Fruit fly (Drosophila melanogaster) whole organism, embryonic: Measurements from ENCODE around the gene CG12814.

Experiments
- Bdp1 ChIP-seq: fragments of 200-800 bp; sonication (Bioruptor generic); optimal IDR thresholded peaks from 3 replicates; lab custom pipeline; 2016; ENCODE audit warnings: missing biosample characterization, missing genetic modification characterization
- CG11085 ChIP-seq: fragments of 200-800 bp; sonication (Bioruptor generic); IDR thresholded peaks from 2 replicates; pipeline ENCODE4 v1.3.6; 2022; ENCODE audit warnings: missing biosample characterization, missing genetic modification characterization
- CG11093 ChIP-seq: fragments of 200-800 bp; sonication (Bioruptor generic); IDR thresholded peaks from 3 replicates; pipeline ENCODE4 v1.3.6; 2022; ENCODE audit warnings: missing biosample characterization, missing genetic modification characterization
- CG12104 ChIP-seq: fragments of 200-800 bp; sonication (Bioruptor generic); optimal IDR thresholded peaks from 3 replicates; lab custom pipeline; 2016; ENCODE audit warnings: missing biosample characterization, missing genetic modification characterization
- CG12659 ChIP-seq: fragments of 200-800 bp; sonication (Bioruptor generic); optimal IDR thresholded peaks from 3 replicates; lab custom pipeline; 2017; ENCODE audit warnings: mild to moderate bottlenecking, missing biosample characterization, missing genetic modification reagents, missing genetic modification characterization
- CG13775 ChIP-seq: fragments of 200-800 bp; sonication (Bioruptor generic); optimal IDR thresholded peaks from 3 replicates; lab custom pipeline; 2017; ENCODE audit warnings: missing biosample characterization, mild to moderate bottlenecking, missing genetic modification characterization
- CG14014 ChIP-seq: fragments of 200-800 bp; sonication (Bioruptor generic); IDR thresholded peaks from 2 replicates; pipeline ENCODE4 v1.3.6; 2022; ENCODE audit warnings: missing biosample characterization, missing genetic modification characterization
- CG14965 ChIP-seq: fragments of 200-800 bp; sonication (Bioruptor generic); optimal IDR thresholded peaks from 2 replicates; lab custom pipeline; 2016; ENCODE audit warnings: missing biosample characterization, missing genetic modification characterization, borderline replicate concordance
- CG16815 ChIP-seq: fragments of 200-800 bp; sonication (Bioruptor generic); optimal IDR thresholded peaks from 3 replicates; lab custom pipeline; 2017; ENCODE audit warnings: missing biosample characterization, mild to moderate bottlenecking, missing genetic modification characterization
- CG2889 ChIP-seq: fragments of 200-800 bp; sonication (Bioruptor generic); IDR thresholded peaks from 3 replicates; pipeline ENCODE4 v1.3.6; 2022; ENCODE audit warnings: missing biosample characterization, missing genetic modification characterization
- CG30403 ChIP-seq: fragments of 200-800 bp; sonication (Bioruptor generic); optimal IDR thresholded peaks from 3 replicates; lab custom pipeline; 2016; ENCODE audit warnings: missing biosample characterization, missing genetic modification characterization
- CG32532 ChIP-seq: fragments of 200-800 bp; sonication (Bioruptor generic); IDR thresholded peaks from 2 replicates; pipeline ENCODE4 v1.3.6; 2022; ENCODE audit warnings: missing biosample characterization, missing genetic modification characterization
- CG33557 ChIP-seq: fragments of 200-800 bp; sonication (Bioruptor generic); optimal IDR thresholded peaks from 2 replicates; lab custom pipeline; 2019; ENCODE audit warnings: missing biosample characterization, mild to moderate bottlenecking, missing genetic modification characterization, moderate library complexity
- CG34376 ChIP-seq: fragments of 200-800 bp; sonication (Bioruptor generic); optimal IDR thresholded peaks from 2 replicates; lab custom pipeline; 2018; ENCODE audit warnings: missing biosample characterization, mild to moderate bottlenecking, missing genetic modification characterization
- CG3838 ChIP-seq: fragments of 200-800 bp; sonication (Bioruptor generic); optimal IDR thresholded peaks from 3 replicates; lab custom pipeline; 2016; ENCODE audit warnings: missing biosample characterization, missing genetic modification characterization
- CG4424 ChIP-seq: fragments of 200-800 bp; sonication (Bioruptor generic); optimal IDR thresholded peaks from 3 replicates; lab custom pipeline; 2016; ENCODE audit warnings: missing biosample characterization, missing genetic modification characterization
- CG4854 ChIP-seq: fragments of 200-800 bp; sonication (Bioruptor generic); optimal IDR thresholded peaks from 2 replicates; lab custom pipeline; 2016; ENCODE audit warnings: missing biosample characterization, missing genetic modification characterization, inconsistent platforms
- CG6254 ChIP-seq: fragments of 200-800 bp; sonication (Bioruptor generic); optimal IDR thresholded peaks from 3 replicates; lab custom pipeline; 2017; ENCODE audit warnings: mild to moderate bottlenecking, missing biosample characterization, missing genetic modification reagents, missing genetic modification characterization
- CG8478 ChIP-seq: fragments of >200 bp; optimal IDR thresholded peaks from 2 replicates; lab custom pipeline; 2018
- CG9437 ChIP-seq: fragments of 200-800 bp; sonication (Bioruptor generic); optimal IDR thresholded peaks from 2 replicates; lab custom pipeline; 2018; ENCODE audit warnings: missing biosample characterization, mild to moderate bottlenecking, missing genetic modification characterization
- CG9876 ChIP-seq: fragments of 200-800 bp; sonication (Bioruptor generic); optimal IDR thresholded peaks from 2 replicates; lab custom pipeline; 2016; ENCODE audit warnings: missing biosample characterization, missing genetic modification characterization
- CrebB ChIP-seq: fragments of 200-800 bp; sonication (Bioruptor generic); optimal IDR thresholded peaks from 3 replicates; lab custom pipeline; 2018; ENCODE audit warnings: missing biosample characterization, mild to moderate bottlenecking, missing genetic modification characterization
- Doc3 ChIP-seq: fragments of 200-800 bp; sonication (Bioruptor generic); IDR thresholded peaks from 3 replicates; pipeline ENCODE4 v1.3.6; 2022; ENCODE audit warnings: missing biosample characterization, missing genetic modification characterization; ENCODE audit not compliant: partially characterized antibody
- Elba2 ChIP-seq: fragments of 200-800 bp; sonication (Bioruptor generic); optimal IDR thresholded peaks from 3 replicates; lab custom pipeline; 2016; ENCODE audit warnings: missing biosample characterization, missing genetic modification characterization
- Ets97D ChIP-seq: fragments of 200-800 bp; sonication (Bioruptor generic); optimal IDR thresholded peaks from 3 replicates; lab custom pipeline; 2016; ENCODE audit warnings: missing biosample characterization, missing genetic modification characterization
- Gsc ChIP-seq: fragments of 200-800 bp; sonication (Bioruptor generic); IDR thresholded peaks from 2 replicates; pipeline ENCODE4 v1.3.6; 2022; ENCODE audit warnings: missing biosample characterization, missing genetic modification characterization
- HLHmδ ChIP-seq: fragments of 200-800 bp; sonication (Bioruptor generic); optimal IDR thresholded peaks from 2 replicates; lab custom pipeline; 2018; ENCODE audit warnings: missing biosample characterization, mild to moderate bottlenecking, missing genetic modification characterization, moderate library complexity
- HmgD ChIP-seq: fragments of 200-800 bp; sonication (Bioruptor generic); optimal IDR thresholded peaks from 3 replicates; lab custom pipeline; 2016; ENCODE audit warnings: missing biosample characterization, missing genetic modification characterization
- Hsf ChIP-seq: fragments of 200-800 bp; sonication (Bioruptor generic); optimal IDR thresholded peaks from 3 replicates; lab custom pipeline; 2016; ENCODE audit warnings: missing biosample characterization, missing genetic modification characterization
- Jarid2 ChIP-seq: fragments of 200-800 bp; sonication (Bioruptor generic); optimal IDR thresholded peaks from 3 replicates; lab custom pipeline; 2017; ENCODE audit warnings: mild to moderate bottlenecking, missing biosample characterization, missing genetic modification reagents, missing genetic modification characterization
- Meics ChIP-seq: fragments of 200-800 bp; sonication (Bioruptor generic); optimal IDR thresholded peaks from 2 replicates; lab custom pipeline; 2017; ENCODE audit warnings: missing biosample characterization, mild to moderate bottlenecking, missing genetic modification characterization
- NC2α ChIP-seq: fragments of 200-800 bp; sonication (Bioruptor generic); optimal IDR thresholded peaks from 2 replicates; lab custom pipeline; 2016; ENCODE audit warnings: missing biosample characterization, missing genetic modification characterization
- Vsx1 ChIP-seq: fragments of 200-800 bp; sonication (Bioruptor generic); optimal IDR thresholded peaks from 2 replicates; lab custom pipeline; 2017; ENCODE audit warnings: missing biosample characterization, mild to moderate bottlenecking, missing genetic modification characterization, missing genetic modification reagents
- aop ChIP-seq: fragments of 200-800 bp; sonication (Bioruptor generic); IDR thresholded peaks from 2 replicates; pipeline ENCODE4 v1.3.6; 2022; ENCODE audit warnings: missing biosample characterization, missing genetic modification characterization
- bbx ChIP-seq: fragments of 200-800 bp; sonication (Bioruptor generic); IDR thresholded peaks from 2 replicates; pipeline ENCODE4 v1.3.6; 2022; ENCODE audit warnings: missing biosample characterization, missing genetic modification characterization; ENCODE audit not compliant: partially characterized antibody
- cg ChIP-seq: fragments of 200-800 bp; sonication (Bioruptor generic); optimal IDR thresholded peaks from 3 replicates; lab custom pipeline; 2019; ENCODE audit warnings: missing biosample characterization, mild to moderate bottlenecking, missing genetic modification characterization, moderate library complexity
- eve ChIP-seq, 2 experiments: fragments of >200 bp; optimal IDR thresholded peaks; 2 replicates each; lab custom pipeline; 2017; ENCODE audit warnings: missing biosample characterization in 2 of 2, missing genetic modification characterization in 2 of 2
- gfzf ChIP-seq: fragments of 200-800 bp; sonication (Bioruptor generic); optimal IDR thresholded peaks from 2 replicates; lab custom pipeline; 2016; ENCODE audit warnings: missing biosample characterization, mild to moderate bottlenecking, missing genetic modification characterization, moderate library complexity
- grn ChIP-seq: fragments of 200-800 bp; sonication (Bioruptor generic); optimal IDR thresholded peaks from 3 replicates; lab custom pipeline; 2017; ENCODE audit warnings: missing biosample characterization, missing genetic modification characterization
- pum ChIP-seq: fragments of 200-800 bp; sonication (Bioruptor generic); optimal IDR thresholded peaks from 2 replicates; lab custom pipeline; 2016; ENCODE audit warnings: missing biosample characterization, missing genetic modification characterization
- schlank ChIP-seq: fragments of 200-800 bp; sonication (Bioruptor generic); optimal IDR thresholded peaks from 2 replicates; lab custom pipeline; 2018; ENCODE audit warnings: missing biosample characterization, mild to moderate bottlenecking, missing genetic modification characterization
- sim ChIP-seq: fragments of 200-800 bp; sonication (Bioruptor generic); IDR thresholded peaks from 2 replicates; pipeline ENCODE4 v1.3.6; 2022; ENCODE audit warnings: missing biosample characterization, missing genetic modification characterization
- slp2 ChIP-seq: fragments of 200-800 bp; sonication (Bioruptor generic); optimal IDR thresholded peaks from 2 replicates; lab custom pipeline; 2016; ENCODE audit warnings: missing biosample characterization, missing genetic modification characterization
- sna ChIP-seq: fragments of 200-800 bp; sonication (Bioruptor generic); IDR thresholded peaks from 2 replicates; pipeline ENCODE4 v1.3.6; 2022; ENCODE audit warnings: missing biosample characterization, missing genetic modification characterization; ENCODE audit not compliant: partially characterized antibody
- sug ChIP-seq: fragments of 200-800 bp; optimal IDR thresholded peaks from 2 replicates; lab custom pipeline; 2019; ENCODE audit warnings: missing biosample characterization, mild to moderate bottlenecking, missing genetic modification characterization, moderate library complexity
- tgo ChIP-seq: fragments of 200-800 bp; sonication (Bioruptor generic); IDR thresholded peaks from 3 replicates; pipeline ENCODE4 v1.3.6; 2022; ENCODE audit warnings: missing biosample characterization, missing genetic modification characterization
- tna ChIP-seq: fragments of 200-800 bp; sonication (Bioruptor generic); IDR thresholded peaks from 2 replicates; pipeline ENCODE4 v1.3.6; 2022; ENCODE audit warnings: missing biosample characterization, missing genetic modification characterization; ENCODE audit not compliant: partially characterized antibody
- wdn ChIP-seq: fragments of 200-800 bp; sonication (Bioruptor generic); IDR thresholded peaks from 2 replicates; pipeline ENCODE4 v1.3.6; 2022; ENCODE audit warnings: missing biosample characterization, missing genetic modification characterization
- z ChIP-seq: fragments of 200-800 bp; sonication (Bioruptor generic); IDR thresholded peaks from 3 replicates; pipeline ENCODE4 v1.3.6; 2022; ENCODE audit warnings: missing biosample characterization, missing genetic modification characterization

Gene CG12814

DNA sequence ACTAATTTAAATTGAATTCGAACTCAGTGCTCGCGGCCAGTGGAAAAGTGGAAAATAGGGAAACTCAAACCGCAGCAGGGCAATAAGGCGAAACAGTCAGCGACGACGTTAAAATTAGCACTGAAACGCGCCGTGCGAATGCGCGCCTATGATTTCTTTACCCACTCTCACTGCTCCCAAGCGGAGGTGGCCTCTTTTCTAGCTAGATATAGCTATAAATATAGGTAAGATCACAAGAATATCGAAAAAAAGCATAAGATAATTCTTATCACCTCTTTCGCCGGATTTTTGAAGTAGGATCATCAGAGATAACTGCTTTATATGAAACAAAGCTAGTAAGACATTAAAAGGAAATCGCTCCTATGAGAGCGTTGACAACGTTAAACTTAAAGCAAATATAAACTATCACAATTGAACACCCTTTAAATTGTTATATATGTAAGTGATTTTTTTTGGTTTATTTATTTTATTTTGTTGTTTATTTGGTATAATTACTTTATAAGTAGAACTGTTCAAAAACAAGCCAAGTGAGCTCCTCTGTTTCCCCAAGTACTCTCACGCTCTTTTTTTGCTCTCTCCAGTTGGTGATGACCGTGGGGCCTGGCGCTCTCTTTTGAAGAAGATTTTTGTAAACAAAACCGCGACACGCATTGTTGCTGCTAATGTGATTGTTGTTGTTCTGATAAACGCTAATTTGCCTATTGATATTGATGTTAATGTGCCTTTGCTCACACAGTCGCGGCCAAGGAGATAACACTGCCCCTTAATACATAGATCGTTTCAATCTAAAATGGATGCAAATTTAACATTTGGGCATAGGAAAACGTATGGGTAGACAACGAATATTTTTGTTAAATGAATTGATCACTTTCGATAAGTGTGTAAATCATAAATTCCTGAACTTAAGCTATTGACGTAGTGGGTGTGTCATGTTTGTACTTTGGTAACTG is 49.5 kb downstream of the CG12814 start, which contains the start of gene tws (continued):
- TF ChIP-seq CG33557 (GFP tag; lab: Kevin White, UChicago), result no peak
- TF ChIP-seq CG30403 (GFP tag; lab: Kevin White, UChicago), result peak; percentile 50
- peak; percentile 78 for TF ChIP-seq CG14014 (GFP tag; lab: Robert Waterston, UW)
- peak; percentile 57 for TF ChIP-seq schlank
- TF ChIP-seq Hsf (GFP tag; lab: Kevin White, UChicago), result peak; percentile 39
- peak; percentile 43 for TF ChIP-seq CG4424 (GFP tag; lab: Kevin White, UChicago)
- no peak for TF ChIP-seq sna (GFP tag; lab: Robert Waterston, UW)
- peak; percentile 36 for TF ChIP-seq CG34376 (GFP tag; lab: Kevin White, UChicago)
- no peak for TF ChIP-seq CG11093 (GFP tag; lab: Robert Waterston, UW)
- TF ChIP-seq CG16815, result no peak
- peak in 1 of 2 experiments; percentile 80 for TF ChIP-seq eve (GFP tag; optimal IDR thresholded peaks at IDR 0.05; lab: Kevin White, UChicago)
- TF ChIP-seq CG4854 (GFP tag; lab: Kevin White, UChicago), result no peak
- TF ChIP-seq CG12659 (GFP tag; lab: Kevin White, UChicago), result peak; percentile 44
- TF ChIP-seq pum, result no peak
- no peak for TF ChIP-seq grn (GFP tag; lab: Kevin White, UChicago)
- no peak for TF ChIP-seq Bdp1 (GFP tag; lab: Kevin White, UChicago)
- peak; percentile 37 for TF ChIP-seq CG13775 (GFP tag; lab: Kevin White, UChicago)
- TF ChIP-seq slp2, result peak; percentile 30
- TF ChIP-seq HmgD (GFP tag; lab: Kevin White, UChicago), result no peak
- peak; percentile 66 for TF ChIP-seq CG3838 (GFP tag; lab: Kevin White, UChicago)
- TF ChIP-seq CG2889 (GFP tag; lab: Robert Waterston, UW), result no peak
- TF ChIP-seq Meics (GFP tag; lab: Kevin White, UChicago), result peak; percentile 56
- peak; percentile 74 for TF ChIP-seq sug (tag; lab: Kevin White, UChicago)
- no peak; the same call in 1 of the 2 replicates for TF ChIP-seq tna (GFP tag; lab: Robert Waterston, UW)
- TF ChIP-seq bbx (GFP tag; lab: Robert Waterston, UW), result no peak
- no peak for TF ChIP-seq NC2α
- no peak for TF ChIP-seq aop (GFP tag; lab: Robert Waterston, UW)
- TF ChIP-seq HLHmδ (GFP tag; lab: Kevin White, UChicago), result no peak
- peak; percentile 58 for TF ChIP-seq CG9437
- no peak for TF ChIP-seq cg (GFP tag; lab: Kevin White, UChicago)
- peak; percentile 49; the same call in 2 of the 3 replicates for TF ChIP-seq tgo (GFP tag; lab: Robert Waterston, UW)
- TF ChIP-seq Gsc, result no peak
- peak; percentile 54 for TF ChIP-seq CG6254
- TF ChIP-seq CG12104 (GFP tag; lab: Kevin White, UChicago), result peak; percentile 12
- 0 out of 2 replicates have a peak, but pooled peaks have one; percentile 10 for TF ChIP-seq sim (GFP tag; lab: Robert Waterston, UW)
- no peak for TF ChIP-seq Doc3 (GFP tag; lab: Robert Waterston, UW)
- TF ChIP-seq CG11085 (GFP tag; lab: Robert Waterston, UW), result no peak
- no peak for TF ChIP-seq CG14965 (GFP tag; lab: Kevin White, UChicago)
- TF ChIP-seq CrebB, result peak; percentile 77
- no peak for TF ChIP-seq Ets97D (GFP tag; lab: Kevin White, UChicago)
- TF ChIP-seq z (GFP tag; lab: Robert Waterston, UW), result no peak
- TF ChIP-seq CG8478 (lab: Kevin White, UChicago), result no peak
- TF ChIP-seq CG32532 (GFP tag; lab: Robert Waterston, UW), result peak; percentile 69
- no peak for TF ChIP-seq CG9876 (GFP tag; lab: Kevin White, UChicago)
- no peak for TF ChIP-seq Elba2
- TF ChIP-seq Jarid2, result peak; percentile 57
- TF ChIP-seq wdn (GFP tag; lab: Robert Waterston, UW), result peak; percentile 58
- peak; percentile 71 for TF ChIP-seq Vsx1 (GFP tag; lab: Kevin White, UChicago)
- no peak for TF ChIP-seq gfzf
